Comparison of ENCODE assay signal across 2 worm cellular contexts in the genomic region with DNA sequence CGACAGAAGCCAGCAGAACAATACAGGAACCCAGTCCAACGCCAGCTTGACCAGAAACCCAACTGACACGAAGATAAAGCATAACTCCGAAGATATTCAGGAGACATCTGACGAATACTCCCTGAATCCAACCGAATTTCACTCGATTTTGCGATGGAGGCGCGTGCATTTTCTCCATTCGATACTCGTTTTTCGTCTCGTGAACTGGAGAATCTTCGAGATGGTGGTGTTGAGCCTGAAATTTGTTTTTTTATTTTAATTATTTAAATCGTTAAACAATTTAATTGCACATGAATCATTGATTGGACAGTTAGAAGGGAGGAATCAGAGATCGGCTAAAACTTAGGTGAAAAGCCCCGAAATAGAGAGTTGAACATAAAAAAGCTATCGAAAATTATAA.
A peak's percentile ranks its signal among the peaks of the same experiment; 100 is the strongest.
TF ChIP-seq lines count a peak whose summit lies in the region.

No protein-coding gene starts in this region.

TF ChIP-seq in whole organism, L4 larva, 104 proteins besides CTCF, POLR2A, EP300 and RAD21:
- peak; percentile 79; the same call in 1 of the 2 replicates for TF ChIP-seq snpc-1.2 (GFP tag; IDR thresholded peaks at IDR 0.05; lab: Robert Waterston, UW)
- no peak for TF ChIP-seq ces-1 (GFP tag; optimal IDR thresholded peaks at IDR 0.05; lab: Kevin White, UChicago)
- TF ChIP-seq mdt-29 (GFP tag; IDR thresholded peaks at IDR 0.05; lab: Robert Waterston, UW): no peak
TF ChIP-seq in whole organism, L4 larva: peak in this region for 1.

TF ChIP-seq in whole organism, young adult, 124 proteins besides CTCF, POLR2A, EP300 and RAD21:
- TF ChIP-seq sptf-2 (GFP tag; optimal IDR thresholded peaks at IDR 0.05; lab: Kevin White, UChicago): no peak
- no peak for TF ChIP-seq madf-8 (GFP tag; conservative IDR thresholded peaks at IDR 0.05; lab: Robert Waterston, UW)
- TF ChIP-seq madf-6 (GFP tag; IDR thresholded peaks at IDR 0.05; lab: Robert Waterston, UW): peak; percentile 25; the same call in 1 of the 2 replicates
- no peak for TF ChIP-seq nfya-2 (GFP tag; IDR thresholded peaks at IDR 0.05; lab: Robert Waterston, UW)
- TF ChIP-seq egrh-3 (GFP tag; IDR thresholded peaks at IDR 0.05; lab: Robert Waterston, UW): no peak
- TF ChIP-seq ceh-27 (GFP tag; optimal IDR thresholded peaks at IDR 0.05; lab: Kevin White, UChicago): no peak
- TF ChIP-seq hsf-1 (GFP tag; IDR thresholded peaks at IDR 0.05; lab: Robert Waterston, UW): no peak
- no peak for TF ChIP-seq athp-1 (tag; optimal IDR thresholded peaks at IDR 0.05; lab: Kevin White, UChicago)
- peak; percentile 79 for TF ChIP-seq attf-6 (GFP tag; IDR thresholded peaks at IDR 0.05; lab: Robert Waterston, UW)
- TF ChIP-seq gei-17 (GFP tag; optimal IDR thresholded peaks at IDR 0.05; lab: Kevin White, UChicago): no peak
- TF ChIP-seq B0336.3 (GFP tag; IDR thresholded peaks at IDR 0.05; lab: Robert Waterston, UW): no peak
- no peak for TF ChIP-seq lin-54 (GFP tag; optimal IDR thresholded peaks at IDR 0.05; lab: Kevin White, UChicago)
- no peak for TF ChIP-seq F55B11.4 (tag; optimal IDR thresholded peaks at IDR 0.05; lab: Kevin White, UChicago; ENCODE audit: borderline replicate concordance, insufficient read depth)
- no peak for TF ChIP-seq mcd-1 (GFP tag; IDR thresholded peaks at IDR 0.05; lab: Robert Waterston, UW)
- TF ChIP-seq snpc-4 (GFP tag; optimal IDR thresholded peaks at IDR 0.05; lab: Kevin White, UChicago): peak; percentile 5
- TF ChIP-seq snpc-4 (tag; optimal IDR thresholded peaks at IDR 0.05; lab: Kevin White, UChicago): peak in 1 of 4 experiments; percentile 60
- TF ChIP-seq lin-40 (tag; optimal IDR thresholded peaks at IDR 0.05; lab: Kevin White, UChicago): no peak
- TF ChIP-seq Y56A3A.18 (GFP tag; IDR thresholded peaks at IDR 0.05; lab: Robert Waterston, UW): no peak
- TF ChIP-seq unc-62 (GFP tag; optimal IDR thresholded peaks at IDR 0.05; lab: Kevin White, UChicago): no peak
- TF ChIP-seq tbp1 (GFP tag; optimal IDR thresholded peaks at IDR 0.05; lab: Kevin White, UChicago): peak; percentile 24
- no peak for TF ChIP-seq dox-1 (GFP tag; IDR thresholded peaks at IDR 0.05; lab: Robert Waterston, UW)
